Fruit fly (Drosophila melanogaster) whole organism, embryonic: Measurements from ENCODE around the gene CG33172.

Source experiments
- CG10274 ChIP-seq: fragments of 200-800 bp; sonication (Bioruptor generic); optimal IDR thresholded peaks from 3 replicates; lab custom pipeline; 2017; ENCODE audit warnings: missing biosample characterization, mild to moderate bottlenecking, missing genetic modification characterization
- CG10462 ChIP-seq: fragments of 200-800 bp; sonication (Bioruptor generic); optimal IDR thresholded peaks from 2 replicates; lab custom pipeline; 2016; ENCODE audit warnings: missing biosample characterization, missing genetic modification characterization
- CG10543 ChIP-seq: fragments of 200-800 bp; sonication (Bioruptor generic); optimal IDR thresholded peaks from 3 replicates; lab custom pipeline; 2017; ENCODE audit warnings: missing biosample characterization, mild to moderate bottlenecking, missing genetic modification characterization, moderate library complexity
- CG12219 ChIP-seq: fragments of 200-800 bp; sonication (Bioruptor generic); optimal IDR thresholded peaks from 3 replicates; lab custom pipeline; 2018; ENCODE audit warnings: missing biosample characterization, mild to moderate bottlenecking, missing genetic modification characterization
- CG13287 ChIP-seq: fragments of 200-800 bp; sonication (Bioruptor generic); IDR thresholded peaks from 2 replicates; pipeline ENCODE4 v1.3.6; 2022; ENCODE audit warnings: missing biosample characterization, missing genetic modification characterization; ENCODE audit not compliant: partially characterized antibody
- CG2129 ChIP-seq: fragments of 200-800 bp; sonication (Bioruptor generic); IDR thresholded peaks from 2 replicates; pipeline ENCODE4 v1.3.6; 2022; ENCODE audit warnings: missing biosample characterization, missing genetic modification characterization; ENCODE audit not compliant: partially characterized antibody
- CG32532 ChIP-seq: fragments of 200-800 bp; sonication (Bioruptor generic); IDR thresholded peaks from 2 replicates; pipeline ENCODE4 v1.3.6; 2022; ENCODE audit warnings: missing biosample characterization, missing genetic modification characterization
- CG3407 ChIP-seq: fragments of 200-800 bp; sonication (Bioruptor generic); optimal IDR thresholded peaks from 2 replicates; lab custom pipeline; 2018; ENCODE audit warnings: missing biosample characterization, mild to moderate bottlenecking, missing genetic modification characterization
- CG3847 ChIP-seq: fragments of 200-800 bp; sonication (Bioruptor generic); IDR thresholded peaks from 2 replicates; pipeline ENCODE4 v1.3.6; 2022; ENCODE audit warnings: missing biosample characterization, missing genetic modification characterization
- CG4328 ChIP-seq: fragments of 200-800 bp; sonication (Bioruptor generic); optimal IDR thresholded peaks from 3 replicates; lab custom pipeline; 2017; ENCODE audit warnings: missing biosample characterization, missing genetic modification reagents, missing genetic modification characterization
- CG6765 ChIP-seq: fragments of 200-800 bp; sonication (Bioruptor generic); optimal IDR thresholded peaks from 3 replicates; lab custom pipeline; 2017; ENCODE audit warnings: missing biosample characterization, mild to moderate bottlenecking, missing genetic modification characterization
- CG7556 ChIP-seq: fragments of 200-800 bp; sonication (Bioruptor generic); optimal IDR thresholded peaks from 2 replicates; lab custom pipeline; 2017; ENCODE audit warnings: missing biosample characterization, mild to moderate bottlenecking, missing genetic modification characterization
- CG7745 ChIP-seq: fragments of 200-800 bp; sonication (Bioruptor generic); optimal IDR thresholded peaks from 2 replicates; lab custom pipeline; 2018; ENCODE audit warnings: missing biosample characterization, mild to moderate bottlenecking, missing genetic modification characterization, moderate library complexity
- CG7963 ChIP-seq: fragments of 200-800 bp; sonication (Bioruptor generic); IDR thresholded peaks from 3 replicates; pipeline ENCODE4 v1.3.6; 2022; ENCODE audit warnings: missing biosample characterization, missing genetic modification characterization; ENCODE audit not compliant: partially characterized antibody
- CG7987 ChIP-seq: fragments of 200-800 bp; sonication (Bioruptor generic); optimal IDR thresholded peaks from 2 replicates; lab custom pipeline; 2018; ENCODE audit warnings: missing biosample characterization, mild to moderate bottlenecking, missing genetic modification characterization, moderate library complexity
- CG8478 ChIP-seq: fragments of >200 bp; optimal IDR thresholded peaks from 2 replicates; lab custom pipeline; 2018
- CG8765 ChIP-seq: fragments of 200-800 bp; sonication (Bioruptor generic); IDR thresholded peaks from 2 replicates; pipeline ENCODE4 v1.3.6; 2022; ENCODE audit warnings: missing biosample characterization, missing genetic modification characterization
- CG9932 ChIP-seq: fragments of 200-800 bp; sonication (Bioruptor generic); IDR thresholded peaks from 2 replicates; pipeline ENCODE4 v1.3.6; 2022; ENCODE audit warnings: missing biosample characterization, missing genetic modification characterization
- CHES-1-like ChIP-seq: fragments of 200-800 bp; sonication (Bioruptor generic); optimal IDR thresholded peaks from 2 replicates; lab custom pipeline; 2016; ENCODE audit warnings: missing biosample characterization, missing genetic modification characterization
- Dbx ChIP-seq: fragments of 200-800 bp; sonication (Bioruptor generic); IDR thresholded peaks from 3 replicates; pipeline ENCODE4 v1.3.6; 2022; ENCODE audit warnings: missing biosample characterization, missing genetic modification characterization
- Deaf1 ChIP-seq: fragments of 200-800 bp; optimal IDR thresholded peaks from 3 replicates; lab custom pipeline; 2019; ENCODE audit warnings: missing biosample characterization, mild to moderate bottlenecking, missing genetic modification characterization, moderate library complexity
- ERR ChIP-seq: fragments of 200-800 bp; sonication (Bioruptor generic); optimal IDR thresholded peaks from 2 replicates; lab custom pipeline; 2016; ENCODE audit warnings: missing biosample characterization, missing genetic modification characterization
- H15 ChIP-seq: fragments of 200-800 bp; sonication (Bioruptor generic); IDR thresholded peaks from 3 replicates; pipeline ENCODE4 v1.3.6; 2022; ENCODE audit warnings: missing biosample characterization, missing genetic modification characterization
- HLH3B ChIP-seq: fragments of 200-800 bp; sonication (Bioruptor generic); IDR thresholded peaks from 2 replicates; pipeline ENCODE4 v1.3.6; 2022; ENCODE audit warnings: missing biosample characterization, missing genetic modification characterization
- MBD-R2 ChIP-seq: fragments of 200-800 bp; sonication (Bioruptor generic); IDR thresholded peaks from 2 replicates; pipeline ENCODE4 v1.3.6; 2022; ENCODE audit warnings: missing biosample characterization, missing genetic modification characterization
- Myb ChIP-seq: fragments of 200-800 bp; sonication (Bioruptor generic); optimal IDR thresholded peaks from 2 replicates; lab custom pipeline; 2016; ENCODE audit warnings: missing biosample characterization, missing genetic modification characterization
- Pdp1 ChIP-seq, 2 experiments: fragments of 200-800 bp; sonication (Bioruptor generic); optimal IDR thresholded peaks; 3 replicates each; lab custom pipeline; 2016; ENCODE audit warnings: missing biosample characterization in 2 of 2, missing genetic modification characterization in 2 of 2, mild to moderate bottlenecking in 1 of 2, moderate library complexity in 1 of 2
- cwo ChIP-seq: fragments of 200-800 bp; sonication (Bioruptor generic); optimal IDR thresholded peaks from 3 replicates; lab custom pipeline; 2017; ENCODE audit warnings: missing biosample characterization, missing genetic modification characterization, mild to moderate bottlenecking, moderate library complexity, missing genetic modification reagents
- grn ChIP-seq: fragments of 200-800 bp; sonication (Bioruptor generic); optimal IDR thresholded peaks from 3 replicates; lab custom pipeline; 2017; ENCODE audit warnings: missing biosample characterization, missing genetic modification characterization
- gsb-n ChIP-seq: fragments of 200-800 bp; sonication (Bioruptor generic); optimal IDR thresholded peaks from 3 replicates; lab custom pipeline; 2018; ENCODE audit warnings: missing biosample characterization, mild to moderate bottlenecking, missing genetic modification characterization
- ham ChIP-seq: fragments of 200-800 bp; sonication (Bioruptor generic); IDR thresholded peaks from 2 replicates; pipeline ENCODE4 v1.3.6; 2022; ENCODE audit warnings: missing biosample characterization, missing genetic modification characterization
- insv ChIP-seq, 2 experiments: fragments of 200-800 bp; sonication (Bioruptor generic); optimal IDR thresholded peaks; 3 replicates each; lab custom pipeline; 2016 to 2018; ENCODE audit warnings: missing biosample characterization in 2 of 2, missing genetic modification characterization in 2 of 2
- ken ChIP-seq: fragments of 200-800 bp; sonication (Bioruptor generic); IDR thresholded peaks from 3 replicates; pipeline ENCODE4 v1.3.6; 2022; ENCODE audit warnings: missing biosample characterization, missing genetic modification characterization
- mld ChIP-seq: fragments of 200-800 bp; sonication (Bioruptor generic); IDR thresholded peaks from 3 replicates; pipeline ENCODE4 v1.3.6; 2022; ENCODE audit warnings: missing biosample characterization, missing genetic modification characterization; ENCODE audit not compliant: partially characterized antibody
- nerfin-2 ChIP-seq: fragments of 200-800 bp; sonication (Bioruptor generic); IDR thresholded peaks from 2 replicates; pipeline ENCODE4 v1.3.6; 2022; ENCODE audit warnings: missing biosample characterization, missing genetic modification characterization; ENCODE audit not compliant: partially characterized antibody
- org-1 ChIP-seq: fragments of 200-800 bp; sonication (Bioruptor generic); optimal IDR thresholded peaks from 2 replicates; lab custom pipeline; 2017; ENCODE audit warnings: missing biosample characterization, missing genetic modification characterization
- otp ChIP-seq: fragments of 200-800 bp; sonication (Bioruptor generic); IDR thresholded peaks from 3 replicates; pipeline ENCODE4, ENCODE4 v1.3.6; 2022; ENCODE audit warnings: missing biosample characterization, missing genetic modification characterization
- peb ChIP-seq: fragments of 200-800 bp; sonication (Bioruptor generic); IDR thresholded peaks from 2 replicates; pipeline ENCODE4 v1.3.6; 2022; ENCODE audit warnings: missing biosample characterization, missing genetic modification characterization
- repo ChIP-seq: fragments of 200-800 bp; sonication (Bioruptor generic); optimal IDR thresholded peaks from 2 replicates; lab custom pipeline; 2016; ENCODE audit warnings: missing biosample characterization, missing genetic modification characterization
- rib ChIP-seq: fragments of 200-800 bp; sonication (Bioruptor generic); IDR thresholded peaks from 2 replicates; pipeline ENCODE4 v1.3.6; 2022; ENCODE audit warnings: missing biosample characterization, missing genetic modification characterization
- ro ChIP-seq: fragments of 200-800 bp; sonication (Bioruptor generic); IDR thresholded peaks from 2 replicates; pipeline ENCODE4 v1.3.6; 2022; ENCODE audit warnings: missing biosample characterization, missing genetic modification characterization
- shn ChIP-seq: fragments of 200-800 bp; sonication (Bioruptor generic); optimal IDR thresholded peaks from 3 replicates; lab custom pipeline; 2016; ENCODE audit warnings: missing biosample characterization, missing genetic modification characterization
- sna ChIP-seq: fragments of 200-800 bp; sonication (Bioruptor generic); IDR thresholded peaks from 2 replicates; pipeline ENCODE4 v1.3.6; 2022; ENCODE audit warnings: missing biosample characterization, missing genetic modification characterization; ENCODE audit not compliant: partially characterized antibody
- so ChIP-seq: fragments of 200-800 bp; sonication (Bioruptor generic); IDR thresholded peaks from 3 replicates; pipeline ENCODE4 v1.3.6; 2022; ENCODE audit warnings: missing biosample characterization, missing genetic modification characterization
- sug ChIP-seq: fragments of 200-800 bp; optimal IDR thresholded peaks from 2 replicates; lab custom pipeline; 2019; ENCODE audit warnings: missing biosample characterization, mild to moderate bottlenecking, missing genetic modification characterization, moderate library complexity
- twi ChIP-seq: fragments of 200-800 bp; optimal IDR thresholded peaks from 2 replicates; lab custom pipeline; 2019; ENCODE audit warnings: missing biosample characterization, mild to moderate bottlenecking, missing genetic modification characterization, moderate library complexity
- unc-4 ChIP-seq: fragments of 200-800 bp; sonication (Bioruptor generic); IDR thresholded peaks from 2 replicates; pipeline ENCODE4 v1.3.6; 2022; ENCODE audit warnings: missing biosample characterization, missing genetic modification characterization; ENCODE audit not compliant: partially characterized antibody
- unpg ChIP-seq: fragments of 200-800 bp; sonication (Bioruptor generic); optimal IDR thresholded peaks from 3 replicates; lab custom pipeline; 2018; ENCODE audit warnings: missing biosample characterization, mild to moderate bottlenecking, missing genetic modification characterization, moderate library complexity

Gene CG33172

dm6 chrX:15811666-15812614 is 42.5 kb downstream of the CG33172 start (continued):
- TF ChIP-seq ro (GFP tag; lab: Robert Waterston, UW) (no peak), insv (GFP tag; optimal IDR thresholded peaks at IDR 0.05; lab: Kevin White, UChicago) (peak in 1 of 2 experiments; percentile 64), org-1 (GFP tag; lab: Kevin White, UChicago) (no peak), CG13287 (GFP tag; lab: Robert Waterston, UW) (peak; percentile 32; the same call in 1 of the 2 replicates), rib (GFP tag; lab: Robert Waterston, UW) (peak; percentile 82), sug (tag; lab: Kevin White, UChicago) (peak; percentile 26), CG12219 (GFP tag; lab: Kevin White, UChicago) (no peak), CG7987 (GFP tag; lab: Kevin White, UChicago) (no peak), CG9932 (GFP tag; lab: Robert Waterston, UW) (peak; percentile 34; the same call in 1 of the 2 replicates), sna (GFP tag; lab: Robert Waterston, UW) (no peak), twi (no peak), grn (GFP tag; lab: Kevin White, UChicago) (no peak), Pdp1 (GFP tag; optimal IDR thresholded peaks at IDR 0.05; lab: Kevin White, UChicago) (peak in 1 of 2 experiments; percentile 31), CG4328 (GFP tag; lab: Kevin White, UChicago) (no peak), CG32532 (GFP tag; lab: Robert Waterston, UW) (peak; percentile 62; the same call in 1 of the 2 replicates), CG3847 (GFP tag; lab: Robert Waterston, UW) (no peak), H15 (GFP tag; lab: Robert Waterston, UW) (no peak), ken (GFP tag; lab: Robert Waterston, UW) (no peak), CG3407 (GFP tag; lab: Kevin White, UChicago) (no peak), nerfin-2 (GFP tag; lab: Robert Waterston, UW) (no peak), CG6765 (GFP tag; lab: Kevin White, UChicago) (peak; percentile 56), CHES-1-like (no peak), peb (GFP tag; lab: Robert Waterston, UW) (no peak), CG7963 (GFP tag; lab: Robert Waterston, UW) (no peak), unc-4 (GFP tag; lab: Robert Waterston, UW) (peak; percentile 40; the same call in 1 of the 2 replicates), Deaf1 (peak; percentile 51), repo (GFP tag; lab: Kevin White, UChicago) (no peak), so (GFP tag; lab: Robert Waterston, UW) (peak; percentile 38; the same call in 2 of the 3 replicates), cwo (GFP tag; lab: Kevin White, UChicago) (no peak), mld (no peak), CG10462 (GFP tag; lab: Kevin White, UChicago) (no peak), ham (no peak), unpg (GFP tag; lab: Kevin White, UChicago) (no peak), CG7745 (tag; lab: Kevin White, UChicago) (no peak), gsb-n (tag; lab: Kevin White, UChicago) (no peak), otp (GFP tag; lab: Robert Waterston, UW) (no peak), CG10274 (no peak), CG10543 (GFP tag; lab: Kevin White, UChicago) (peak; percentile 66), shn (GFP tag; lab: Kevin White, UChicago) (peak; percentile 2), Myb (GFP tag; lab: Kevin White, UChicago) (no peak), CG8478 (lab: Kevin White, UChicago) (peak; percentile 74), CG7556 (GFP tag; lab: Kevin White, UChicago) (no peak), MBD-R2 (no peak), Dbx (GFP tag; lab: Robert Waterston, UW) (peak; percentile 46; the same call in 1 of the 3 replicates), HLH3B (GFP tag; lab: Robert Waterston, UW) (peak; percentile 14; the same call in 1 of the 2 replicates), CG8765 (GFP tag; lab: Robert Waterston, UW) (0 out of 2 replicates have a peak, but pooled peaks have one; percentile 26), ERR (GFP tag; lab: Kevin White, UChicago) (no peak), CG2129 (GFP tag; lab: Robert Waterston, UW) (0 out of 2 replicates have a peak, but pooled peaks have one; percentile 13)
